In genomic region chrII:7151969-7152631, ce11 we compare ENCODE assay signal across 4 worm cellular contexts.
TF ChIP-seq lines count a peak whose summit lies in the region.

fust-1 (plus strand) TSS chrII:7152581.

TF ChIP-seq in whole organism, L2 larva, 48 proteins besides CTCF, POLR2A, EP300 and RAD21 (continues in another document):
- peak; percentile 79 for TF ChIP-seq ama-1 (optimal IDR thresholded peaks at IDR 0.05; lab: Kevin White, UChicago)
- TF ChIP-seq peb-1 (tag; optimal IDR thresholded peaks at IDR 0.05; lab: Kevin White, UChicago), result no peak
- peak; percentile 71 for TF ChIP-seq ZK546.5 (tag; optimal IDR thresholded peaks at IDR 0.05; lab: Kevin White, UChicago)
- peak; percentile 95 for TF ChIP-seq crh-2 (tag; optimal IDR thresholded peaks at IDR 0.05; lab: Kevin White, UChicago)
- TF ChIP-seq aly-2 (tag; optimal IDR thresholded peaks at IDR 0.05; lab: Kevin White, UChicago), result no peak
- TF ChIP-seq ztf-4 (tag; optimal IDR thresholded peaks at IDR 0.05; lab: Kevin White, UChicago), result peak; percentile 92
- peak; percentile 94 for TF ChIP-seq nhr-21 (tag; optimal IDR thresholded peaks at IDR 0.05; lab: Kevin White, UChicago)
- TF ChIP-seq lin-11 (tag; optimal IDR thresholded peaks at IDR 0.05; lab: Kevin White, UChicago), result peak; percentile 94
- TF ChIP-seq nhr-25 (tag; optimal IDR thresholded peaks at IDR 0.05; lab: Kevin White, UChicago), result peak; percentile 97
- peak; percentile 79 for TF ChIP-seq nhr-10 (tag; optimal IDR thresholded peaks at IDR 0.05; lab: Kevin White, UChicago)
- no peak for TF ChIP-seq mbf-1 (tag; optimal IDR thresholded peaks at IDR 0.05; lab: Kevin White, UChicago)
- peak; percentile 87 for TF ChIP-seq ceh-16 (tag; optimal IDR thresholded peaks at IDR 0.05; lab: Kevin White, UChicago)
- TF ChIP-seq unc-55 (GFP tag; optimal IDR thresholded peaks at IDR 0.05; lab: Kevin White, UChicago), result peak; percentile 96
- TF ChIP-seq blmp-1 (tag; optimal IDR thresholded peaks at IDR 0.05; lab: Kevin White, UChicago; ENCODE audit: insufficient read depth), result peak; percentile 56
- TF ChIP-seq nhr-129 (tag; optimal IDR thresholded peaks at IDR 0.05; lab: Kevin White, UChicago), result peak; percentile 92
- peak; percentile 74 for TF ChIP-seq unc-62 (GFP tag; optimal IDR thresholded peaks at IDR 0.05; lab: Kevin White, UChicago)
- no peak for TF ChIP-seq ztf-11 (tag; optimal IDR thresholded peaks at IDR 0.05; lab: Kevin White, UChicago)
- TF ChIP-seq gmeb-1 (tag; optimal IDR thresholded peaks at IDR 0.05; lab: Kevin White, UChicago), result peak; percentile 93
- peak; percentile 80 for TF ChIP-seq zag-1 (tag; optimal IDR thresholded peaks at IDR 0.05; lab: Kevin White, UChicago)
- TF ChIP-seq elt-3 (tag; optimal IDR thresholded peaks at IDR 0.05; lab: Kevin White, UChicago), result no peak
- peak; percentile 97 for TF ChIP-seq F13H6.1 (tag; optimal IDR thresholded peaks at IDR 0.05; lab: Kevin White, UChicago)
- TF ChIP-seq ztf-1 (GFP tag; conservative IDR thresholded peaks at IDR 0.05; lab: Robert Waterston, UW), result no peak
- peak; percentile 94 for TF ChIP-seq egl-27 (tag; optimal IDR thresholded peaks at IDR 0.05; lab: Kevin White, UChicago)

TF ChIP-seq in whole organism, L4 larva, 104 proteins besides CTCF, POLR2A, EP300 and RAD21 (continues in another document):
- TF ChIP-seq set-16 (GFP tag; IDR thresholded peaks at IDR 0.05; lab: Robert Waterston, UW), result no peak; the same call in 1 of the 2 replicates
- peak; percentile 97 for TF ChIP-seq dve-1 (tag; optimal IDR thresholded peaks at IDR 0.05; lab: Kevin White, UChicago; ENCODE audit: insufficient read depth)
- TF ChIP-seq nhr-11 (tag; optimal IDR thresholded peaks at IDR 0.05; lab: Kevin White, UChicago), result peak; percentile 94
- peak; percentile 78 for TF ChIP-seq snpc-1.2 (GFP tag; IDR thresholded peaks at IDR 0.05; lab: Robert Waterston, UW)
- TF ChIP-seq tag-97 (GFP tag; IDR thresholded peaks at IDR 0.05; lab: Robert Waterston, UW), result no peak
- TF ChIP-seq lin-15B (tag; optimal IDR thresholded peaks at IDR 0.05; lab: Kevin White, UChicago), result peak; percentile 63
- no peak; the same call in 1 of the 2 replicates for TF ChIP-seq ZK337.2 (GFP tag; IDR thresholded peaks at IDR 0.05; lab: Robert Waterston, UW)
- peak; percentile 13 for TF ChIP-seq pqm-1 (tag; optimal IDR thresholded peaks at IDR 0.05; lab: Kevin White, UChicago)
- peak; percentile 16 for TF ChIP-seq ceh-32 (tag; optimal IDR thresholded peaks at IDR 0.05; lab: Kevin White, UChicago; ENCODE audit: poor library complexity)
- no peak for TF ChIP-seq attf-4 (tag; optimal IDR thresholded peaks at IDR 0.05; lab: Kevin White, UChicago)
- no peak for TF ChIP-seq dmd-8 (GFP tag; IDR thresholded peaks at IDR 0.05; lab: Robert Waterston, UW)
- TF ChIP-seq duxl-1 (tag; optimal IDR thresholded peaks at IDR 0.05; lab: Kevin White, UChicago; ENCODE audit: poor library complexity), result peak; percentile 92
- peak; percentile 85 for TF ChIP-seq nhr-6 (tag; optimal IDR thresholded peaks at IDR 0.05; lab: Kevin White, UChicago)
- peak; percentile 91 for TF ChIP-seq tra-1 (GFP tag; IDR thresholded peaks at IDR 0.05; lab: Robert Waterston, UW)
- TF ChIP-seq aha-1 (tag; lab: Kevin White, UChicago), result peak; percentile 98
- TF ChIP-seq vab-7 (GFP tag; IDR thresholded peaks at IDR 0.05; lab: Robert Waterston, UW), result 0 out of 2 replicates have a peak, but pooled peaks have one; percentile 49
- TF ChIP-seq madf-9 (GFP tag; conservative IDR thresholded peaks at IDR 0.05; lab: Robert Waterston, UW), result peak; percentile 70; the same call in 1 of the 2 replicates
- TF ChIP-seq ztf-11 (tag; optimal IDR thresholded peaks at IDR 0.05; lab: Kevin White, UChicago), result no peak
- no peak for TF ChIP-seq fos-1 (tag; optimal IDR thresholded peaks at IDR 0.05; lab: Kevin White, UChicago)
- TF ChIP-seq skn-1 (tag; optimal IDR thresholded peaks at IDR 0.05; lab: Kevin White, UChicago), result peak; percentile 87
- TF ChIP-seq F49E8.2 (tag; optimal IDR thresholded peaks at IDR 0.05; lab: Kevin White, UChicago; ENCODE audit: borderline replicate concordance), result peak; percentile 90
- peak; percentile 91 for TF ChIP-seq mdt-29 (GFP tag; IDR thresholded peaks at IDR 0.05; lab: Robert Waterston, UW)
- TF ChIP-seq ceh-82 (tag; optimal IDR thresholded peaks at IDR 0.05; lab: Kevin White, UChicago), result no peak

TF ChIP-seq in whole organism, late embryonic, 69 proteins besides CTCF, POLR2A, EP300 and RAD21 (continues in another document):
- TF ChIP-seq ttx-3 (tag; optimal IDR thresholded peaks at IDR 0.05; lab: Kevin White, UChicago) (peak; percentile 72), ceh-19 (GFP tag; optimal IDR thresholded peaks at IDR 0.05; lab: Kevin White, UChicago) (peak; percentile 42), unc-86 (tag; optimal IDR thresholded peaks at IDR 0.05; lab: Kevin White, UChicago) (peak; percentile 70), K02D7.2 (tag; optimal IDR thresholded peaks at IDR 0.05; lab: Kevin White, UChicago) (peak; percentile 37), pat-9 (tag; optimal IDR thresholded peaks at IDR 0.05; lab: Kevin White, UChicago) (peak; percentile 67), ceh-48 (tag; optimal IDR thresholded peaks at IDR 0.05; lab: Kevin White, UChicago) (peak; percentile 32), pax-1 (tag; optimal IDR thresholded peaks at IDR 0.05; lab: Kevin White, UChicago) (peak; percentile 64), ama-1 (optimal IDR thresholded peaks at IDR 0.05; lab: Kevin White, UChicago) (no peak), unc-3 (GFP tag; conservative IDR thresholded peaks at IDR 0.05; lab: Robert Waterston, UW) (no peak; the same call in 1 of the 2 replicates), unc-3 (tag; optimal IDR thresholded peaks at IDR 0.05; lab: Kevin White, UChicago) (peak; percentile 26), eyg-1 (tag; optimal IDR thresholded peaks at IDR 0.05; lab: Kevin White, UChicago) (no peak), nfya-1 (tag; optimal IDR thresholded peaks at IDR 0.05; lab: Kevin White, UChicago) (peak; percentile 86), ceh-6 (GFP tag; optimal IDR thresholded peaks at IDR 0.05; lab: Kevin White, UChicago) (peak; percentile 52), ceh-14 (tag; optimal IDR thresholded peaks at IDR 0.05; lab: Kevin White, UChicago) (peak; percentile 73), ceh-18 (tag; optimal IDR thresholded peaks at IDR 0.05; lab: Kevin White, UChicago) (peak; percentile 78), pag-3 (tag; optimal IDR thresholded peaks at IDR 0.05; lab: Kevin White, UChicago; ENCODE audit: borderline replicate concordance) (no peak), pha-2 (tag; optimal IDR thresholded peaks at IDR 0.05; lab: Kevin White, UChicago) (no peak), zip-5 (tag; optimal IDR thresholded peaks at IDR 0.05; lab: Kevin White, UChicago) (peak; percentile 23), mec-3 (tag; optimal IDR thresholded peaks at IDR 0.05; lab: Kevin White, UChicago; ENCODE audit: borderline replicate concordance) (no peak), hlh-13 (GFP tag; optimal IDR thresholded peaks at IDR 0.05; lab: Kevin White, UChicago) (no peak), che-1 (tag; optimal IDR thresholded peaks at IDR 0.05; lab: Kevin White, UChicago) (peak; percentile 21), fkh-10 (GFP tag; optimal IDR thresholded peaks at IDR 0.05; lab: Kevin White, UChicago) (no peak), npax-4 (tag; optimal IDR thresholded peaks at IDR 0.05; lab: Kevin White, UChicago) (peak; percentile 10), ets-4 (tag; optimal IDR thresholded peaks at IDR 0.05; lab: Kevin White, UChicago) (peak; percentile 64), hlh-8 (tag; optimal IDR thresholded peaks at IDR 0.05; lab: Kevin White, UChicago) (peak; percentile 58)

TF ChIP-seq in whole organism, mixed stage, embryonic, 35 proteins besides CTCF, POLR2A, EP300 and RAD21 (continues in another document):
- TF ChIP-seq unc-120 (tag; optimal IDR thresholded peaks at IDR 0.05; lab: Kevin White, UChicago; ENCODE audit: poor library complexity, severe bottlenecking) (peak; percentile 37), nhr-12 (tag; optimal IDR thresholded peaks at IDR 0.05; lab: Kevin White, UChicago) (peak; percentile 36), lsy-2 (tag; optimal IDR thresholded peaks at IDR 0.05; lab: Kevin White, UChicago) (peak; percentile 93), nhr-237 (tag; optimal IDR thresholded peaks at IDR 0.05; lab: Kevin White, UChicago) (peak; percentile 92), lin-32 (GFP tag; optimal IDR thresholded peaks at IDR 0.05; lab: Kevin White, UChicago) (peak; percentile 20), pha-4 (tag; optimal IDR thresholded peaks at IDR 0.05; lab: Kevin White, UChicago) (peak; percentile 97), hlh-1 (tag; optimal IDR thresholded peaks at IDR 0.05; lab: Kevin White, UChicago) (peak; percentile 43), ham-2 (GFP tag; optimal IDR thresholded peaks at IDR 0.05; lab: Kevin White, UChicago) (no peak), mab-5 (tag; optimal IDR thresholded peaks at IDR 0.05; lab: Kevin White, UChicago) (no peak), elt-1 (tag; optimal IDR thresholded peaks at IDR 0.05; lab: Kevin White, UChicago; ENCODE audit: borderline replicate concordance, insufficient read depth) (no peak), bed-3 (GFP tag; optimal IDR thresholded peaks at IDR 0.05; lab: Kevin White, UChicago) (peak; percentile 32), elt-3 (tag; optimal IDR thresholded peaks at IDR 0.05; lab: Kevin White, UChicago) (peak; percentile 31), lin-13 (tag; optimal IDR thresholded peaks at IDR 0.05; lab: Kevin White, UChicago) (peak; percentile 94), nhr-2 (tag; optimal IDR thresholded peaks at IDR 0.05; lab: Kevin White, UChicago) (peak; percentile 66), ces-1 (GFP tag; optimal IDR thresholded peaks at IDR 0.05; lab: Kevin White, UChicago) (peak; percentile 74), tbx-8 (GFP tag; optimal IDR thresholded peaks at IDR 0.05; lab: Kevin White, UChicago) (peak; percentile 19), mep-1 (tag; optimal IDR thresholded peaks at IDR 0.05; lab: Kevin White, UChicago) (peak; percentile 98), drap-1 (GFP tag; optimal IDR thresholded peaks at IDR 0.05; lab: Kevin White, UChicago) (peak; percentile 75), zip-8 (tag; optimal IDR thresholded peaks at IDR 0.05; lab: Kevin White, UChicago) (no peak), unc-39 (tag; optimal IDR thresholded peaks at IDR 0.05; lab: Kevin White, UChicago) (no peak), sem-2 (GFP tag; optimal IDR thresholded peaks at IDR 0.05; lab: Kevin White, UChicago) (peak; percentile 52), flh-1 (GFP tag; optimal IDR thresholded peaks at IDR 0.05; lab: Kevin White, UChicago) (no peak), blmp-1 (tag; optimal IDR thresholded peaks at IDR 0.05; lab: Kevin White, UChicago) (peak; percentile 32), cnd-1 (tag; optimal IDR thresholded peaks at IDR 0.05; lab: Kevin White, UChicago) (peak; percentile 71), nhr-76 (tag; optimal IDR thresholded peaks at IDR 0.05; lab: Kevin White, UChicago) (no peak), snpc-4 (tag; optimal IDR thresholded peaks at IDR 0.05; lab: Kevin White, UChicago) (no peak), unc-62 (GFP tag; optimal IDR thresholded peaks at IDR 0.05; lab: Kevin White, UChicago) (peak; percentile 14), ceh-43 (GFP tag; optimal IDR thresholded peaks at IDR 0.05; lab: Kevin White, UChicago) (peak; percentile 68), nhr-28 (tag; optimal IDR thresholded peaks at IDR 0.05; lab: Kevin White, UChicago) (no peak)
